Fruit fly (Drosophila melanogaster) whole organism, embryonic: ENCODE results near the gene CG3726.

Experiments
- Bteb2 ChIP-seq: fragments of 200-800 bp; sonication (Bioruptor generic); optimal IDR thresholded peaks from 2 replicates; lab custom pipeline; 2016; ENCODE audit warnings: missing biosample characterization, missing genetic modification characterization
- C15 ChIP-seq: fragments of 200-800 bp; sonication (Bioruptor generic); IDR thresholded peaks from 3 replicates; pipeline ENCODE4 v1.3.6; 2022; ENCODE audit warnings: missing biosample characterization, missing genetic modification characterization
- CG10267 ChIP-seq: fragments of 200-800 bp; sonication (Bioruptor generic); optimal IDR thresholded peaks from 2 replicates; lab custom pipeline; 2018; ENCODE audit warnings: missing biosample characterization, mild to moderate bottlenecking, missing genetic modification characterization, moderate library complexity
- CG10979 ChIP-seq: fragments of 200-800 bp; sonication (Bioruptor generic); optimal IDR thresholded peaks from 2 replicates; lab custom pipeline; 2018; ENCODE audit warnings: missing biosample characterization, mild to moderate bottlenecking, missing genetic modification characterization, moderate library complexity
- CG11695 ChIP-seq: fragments of 200-800 bp; sonication (Bioruptor generic); IDR thresholded peaks from 3 replicates; pipeline ENCODE4 v1.3.6; 2022; ENCODE audit warnings: missing biosample characterization, missing genetic modification characterization
- CG12769 ChIP-seq: fragments of 200-800 bp; sonication (Bioruptor generic); optimal IDR thresholded peaks from 2 replicates; lab custom pipeline; 2019; ENCODE audit warnings: missing biosample characterization, mild to moderate bottlenecking, missing genetic modification characterization, moderate library complexity
- CG13296 ChIP-seq: fragments of 200-800 bp; sonication (Bioruptor generic); optimal IDR thresholded peaks from 3 replicates; lab custom pipeline; 2018; ENCODE audit warnings: missing biosample characterization, mild to moderate bottlenecking, missing genetic modification characterization
- CG13624 ChIP-seq: fragments of 200-800 bp; sonication (Bioruptor generic); optimal IDR thresholded peaks from 2 replicates; lab custom pipeline; 2016; ENCODE audit warnings: missing biosample characterization, missing genetic modification characterization
- CG14667 ChIP-seq: fragments of 200-800 bp; sonication (Bioruptor generic); IDR thresholded peaks from 2 replicates; pipeline ENCODE4 v1.3.6; 2022; ENCODE audit warnings: missing biosample characterization, missing genetic modification characterization
- CG14710 ChIP-seq: fragments of 200-800 bp; sonication (Bioruptor generic); optimal IDR thresholded peaks from 3 replicates; lab custom pipeline; 2019; ENCODE audit warnings: missing biosample characterization, mild to moderate bottlenecking, missing genetic modification characterization, moderate library complexity
- CG17912 ChIP-seq: fragments of 200-800 bp; sonication (Bioruptor generic); optimal IDR thresholded peaks from 2 replicates; lab custom pipeline; 2018; ENCODE audit warnings: missing biosample characterization, mild to moderate bottlenecking, missing genetic modification characterization
- CG2120 ChIP-seq: fragments of 200-800 bp; sonication (Bioruptor generic); optimal IDR thresholded peaks from 3 replicates; lab custom pipeline; 2016; ENCODE audit warnings: missing biosample characterization, missing genetic modification characterization
- CG30403 ChIP-seq: fragments of 200-800 bp; sonication (Bioruptor generic); optimal IDR thresholded peaks from 3 replicates; lab custom pipeline; 2016; ENCODE audit warnings: missing biosample characterization, missing genetic modification characterization
- CG3995 ChIP-seq: fragments of 200-800 bp; sonication (Bioruptor generic); optimal IDR thresholded peaks from 3 replicates; lab custom pipeline; 2016; ENCODE audit warnings: missing biosample characterization, missing genetic modification characterization
- CG5180 ChIP-seq: fragments of 200-800 bp; sonication (Bioruptor generic); optimal IDR thresholded peaks from 3 replicates; lab custom pipeline; 2017; ENCODE audit warnings: missing biosample characterization, missing genetic modification characterization, mild to moderate bottlenecking, moderate library complexity, missing genetic modification reagents
- CG6175 ChIP-seq: fragments of 200-800 bp; sonication (Bioruptor generic); IDR thresholded peaks from 3 replicates; pipeline ENCODE4 v1.3.6; 2022; ENCODE audit warnings: missing biosample characterization, missing genetic modification characterization
- CG6689 ChIP-seq: fragments of 200-800 bp; sonication (Bioruptor generic); IDR thresholded peaks from 2 replicates; pipeline ENCODE4 v1.3.6; 2022; ENCODE audit warnings: missing biosample characterization, missing genetic modification characterization
- CG6765 ChIP-seq: fragments of 200-800 bp; sonication (Bioruptor generic); optimal IDR thresholded peaks from 3 replicates; lab custom pipeline; 2017; ENCODE audit warnings: missing biosample characterization, mild to moderate bottlenecking, missing genetic modification characterization
- CG9876 ChIP-seq: fragments of 200-800 bp; sonication (Bioruptor generic); optimal IDR thresholded peaks from 2 replicates; lab custom pipeline; 2016; ENCODE audit warnings: missing biosample characterization, missing genetic modification characterization
- CG9932 ChIP-seq: fragments of 200-800 bp; sonication (Bioruptor generic); IDR thresholded peaks from 2 replicates; pipeline ENCODE4 v1.3.6; 2022; ENCODE audit warnings: missing biosample characterization, missing genetic modification characterization
- CHES-1-like ChIP-seq: fragments of 200-800 bp; sonication (Bioruptor generic); optimal IDR thresholded peaks from 2 replicates; lab custom pipeline; 2016; ENCODE audit warnings: missing biosample characterization, missing genetic modification characterization
- CkIIα-i1 ChIP-seq: fragments of 200-800 bp; sonication (Bioruptor generic); IDR thresholded peaks from 2 replicates; pipeline ENCODE4 v1.3.6; 2022; ENCODE audit warnings: missing biosample characterization, missing genetic modification characterization
- D ChIP-seq, 2 experiments: fragments of 200-800 bp in 1 of 2; fragments of >200 bp in 1 of 2; sonication (Bioruptor generic) in 1 of 2; optimal IDR thresholded peaks; 2 replicates in 1 of 2; 3 replicates in 1 of 2; lab custom pipeline; 2017; ENCODE audit warnings: mild to moderate bottlenecking in 1 of 2, missing biosample characterization in 1 of 2, missing genetic modification characterization in 1 of 2, missing genetic modification reagents in 1 of 2
- Dbx ChIP-seq: fragments of 200-800 bp; sonication (Bioruptor generic); IDR thresholded peaks from 3 replicates; pipeline ENCODE4 v1.3.6; 2022; ENCODE audit warnings: missing biosample characterization, missing genetic modification characterization
- Dfd ChIP-seq, 2 experiments: fragments of >200 bp; optimal IDR thresholded peaks; 2 replicates each; lab custom pipeline; 2017; ENCODE audit warnings: missing biosample characterization in 2 of 2, missing genetic modification characterization in 2 of 2
- Dref ChIP-seq: fragments of 200-800 bp; sonication (Bioruptor generic); IDR thresholded peaks from 2 replicates; pipeline ENCODE4 v1.3.6; 2022; ENCODE audit warnings: missing biosample characterization, missing genetic modification characterization
- Drgx ChIP-seq: fragments of 200-800 bp; sonication (Bioruptor generic); IDR thresholded peaks from 2 replicates; pipeline ENCODE4 v1.3.6; 2022; ENCODE audit warnings: missing biosample characterization, missing genetic modification characterization
- Fer2 ChIP-seq: fragments of 200-800 bp; sonication (Bioruptor generic); optimal IDR thresholded peaks from 2 replicates; lab custom pipeline; 2018; ENCODE audit warnings: missing biosample characterization, mild to moderate bottlenecking, missing genetic modification characterization, moderate library complexity
- Gug ChIP-seq: fragments of 200-800 bp; sonication (Bioruptor generic); IDR thresholded peaks from 4 replicates; pipeline ENCODE4 v1.3.6; 2022; ENCODE audit warnings: missing biosample characterization, missing genetic modification characterization
- Spps ChIP-seq: fragments of 200-800 bp; sonication (Bioruptor generic); optimal IDR thresholded peaks from 2 replicates; lab custom pipeline; 2018; ENCODE audit warnings: missing biosample characterization, mild to moderate bottlenecking, missing genetic modification characterization
- ab ChIP-seq: fragments of 200-800 bp; sonication (Bioruptor generic); optimal IDR thresholded peaks from 2 replicates; lab custom pipeline; 2016; ENCODE audit warnings: missing biosample characterization, missing genetic modification characterization
- chif ChIP-seq, 2 experiments: fragments of 200-800 bp; sonication (Bioruptor generic); optimal IDR thresholded peaks; 3 replicates each; lab custom pipeline; 2016; ENCODE audit warnings: missing biosample characterization in 2 of 2, missing genetic modification characterization in 2 of 2
- ci ChIP-seq: fragments of 200-800 bp; sonication (Bioruptor generic); IDR thresholded peaks from 3 replicates; pipeline ENCODE4 v1.3.6; 2022; ENCODE audit warnings: missing biosample characterization, missing genetic modification characterization
- da ChIP-seq: fragments of 200-800 bp; sonication (Bioruptor generic); optimal IDR thresholded peaks from 2 replicates; lab custom pipeline; 2016; ENCODE audit warnings: missing biosample characterization, missing genetic modification characterization
- dmrt99B ChIP-seq: fragments of 200-800 bp; sonication (Bioruptor generic); optimal IDR thresholded peaks from 2 replicates; lab custom pipeline; 2018; ENCODE audit warnings: missing biosample characterization, mild to moderate bottlenecking, missing genetic modification characterization, moderate library complexity
- eve ChIP-seq, 2 experiments: fragments of >200 bp; optimal IDR thresholded peaks; 2 replicates each; lab custom pipeline; 2017; ENCODE audit warnings: missing biosample characterization in 2 of 2, missing genetic modification characterization in 2 of 2
- gem ChIP-seq: fragments of 200-800 bp; sonication (Bioruptor generic); optimal IDR thresholded peaks from 2 replicates; lab custom pipeline; 2019; ENCODE audit warnings: missing biosample characterization, mild to moderate bottlenecking, missing genetic modification characterization, moderate library complexity
- grau ChIP-seq: fragments of 200-800 bp; optimal IDR thresholded peaks from 3 replicates; lab custom pipeline; 2019; ENCODE audit warnings: missing biosample characterization, mild to moderate bottlenecking, missing genetic modification characterization, moderate library complexity
- hb ChIP-seq: fragments of 200-800 bp; sonication (Bioruptor generic); IDR thresholded peaks from 3 replicates; pipeline ENCODE4 v1.3.6; 2022; ENCODE audit warnings: missing biosample characterization, missing genetic modification characterization; ENCODE audit not compliant: partially characterized antibody
- jigr1 ChIP-seq: fragments of 200-800 bp; sonication (Bioruptor generic); IDR thresholded peaks from 3 replicates; pipeline ENCODE4 v1.3.6; 2022; ENCODE audit warnings: missing biosample characterization, missing genetic modification characterization
- mam ChIP-seq: fragments of 200-800 bp; sonication (Bioruptor generic); optimal IDR thresholded peaks from 3 replicates; lab custom pipeline; 2016; ENCODE audit warnings: missing biosample characterization, missing genetic modification characterization
- pfk ChIP-seq: fragments of 200-800 bp; sonication (Bioruptor generic); optimal IDR thresholded peaks from 2 replicates; lab custom pipeline; 2018; ENCODE audit warnings: missing biosample characterization, mild to moderate bottlenecking, missing genetic modification characterization, moderate library complexity
- prd ChIP-seq, 3 experiments: fragments of >200 bp in 2 of 3; fragments of 200-800 bp in 1 of 3; sonication (Bioruptor generic) in 1 of 3; optimal IDR thresholded peaks in 2 of 3; IDR thresholded peaks in 1 of 3; 2 replicates in 2 of 3; 3 replicates in 1 of 3; pipeline versions ENCODE4 v1.3.6 to Lab custom; 2017 to 2022; ENCODE audit warnings: missing biosample characterization in 1 of 3, missing genetic modification characterization in 1 of 3
- pum ChIP-seq: fragments of 200-800 bp; sonication (Bioruptor generic); optimal IDR thresholded peaks from 2 replicates; lab custom pipeline; 2016; ENCODE audit warnings: missing biosample characterization, missing genetic modification characterization
- row ChIP-seq: fragments of 200-800 bp; sonication (Bioruptor generic); IDR thresholded peaks from 3 replicates; pipeline ENCODE4 v1.3.6; 2022; ENCODE audit warnings: missing biosample characterization, missing genetic modification characterization
- run ChIP-seq: fragments of 200-800 bp; sonication (Bioruptor generic); optimal IDR thresholded peaks from 3 replicates; lab custom pipeline; 2018; ENCODE audit warnings: missing biosample characterization, mild to moderate bottlenecking, missing genetic modification characterization
- slbo ChIP-seq: fragments of 200-800 bp; sonication (Bioruptor generic); IDR thresholded peaks from 2 replicates; pipeline ENCODE4 v1.3.6; 2022; ENCODE audit warnings: missing biosample characterization, missing genetic modification characterization
- sna ChIP-seq: fragments of 200-800 bp; sonication (Bioruptor generic); IDR thresholded peaks from 2 replicates; pipeline ENCODE4 v1.3.6; 2022; ENCODE audit warnings: missing biosample characterization, missing genetic modification characterization; ENCODE audit not compliant: partially characterized antibody
- wek ChIP-seq: fragments of 200-800 bp; sonication (Bioruptor generic); optimal IDR thresholded peaks from 3 replicates; lab custom pipeline; 2018; ENCODE audit warnings: missing biosample characterization, mild to moderate bottlenecking, missing genetic modification characterization, moderate library complexity

The CG3726 gene

dm6 chrX:5932345-5932995, 15.6 kb downstream of the CG3726 start (continued):
- TF ChIP-seq CG30403: peak; percentile 37
- TF ChIP-seq CG14710 (tag; lab: Kevin White, UChicago): no peak
- peak; percentile 3 for TF ChIP-seq CG2120 (GFP tag; lab: Kevin White, UChicago)
- peak; percentile 82 for TF ChIP-seq Drgx
- no peak for TF ChIP-seq wek (GFP tag; lab: Kevin White, UChicago)
- peak; percentile 36; the same call in 1 of the 3 replicates for TF ChIP-seq ci (GFP tag; lab: Robert Waterston, UW)
- TF ChIP-seq row (GFP tag; lab: Robert Waterston, UW): peak; percentile 45; the same call in 2 of the 3 replicates
- no peak for TF ChIP-seq CG10979 (tag; lab: Kevin White, UChicago)
- no peak for TF ChIP-seq CG17912
- TF ChIP-seq run: no peak
- peak; percentile 14 for TF ChIP-seq CHES-1-like (GFP tag; lab: Kevin White, UChicago)
- peak; percentile 14 for TF ChIP-seq dmrt99B (tag; lab: Kevin White, UChicago)
- TF ChIP-seq Gug (GFP tag; lab: Robert Waterston, UW): 0 out of 4 replicates have a peak, but pooled peaks have one; percentile 19
- TF ChIP-seq CG9932 (GFP tag; lab: Robert Waterston, UW): 0 out of 2 replicates have a peak, but pooled peaks have one; percentile 13
- no peak for TF ChIP-seq da (GFP tag; lab: Kevin White, UChicago)
- TF ChIP-seq grau (tag; lab: Kevin White, UChicago): peak; percentile 47
- no peak for TF ChIP-seq CG13296 (GFP tag; lab: Kevin White, UChicago)
- no peak for TF ChIP-seq sna (GFP tag; lab: Robert Waterston, UW)
- TF ChIP-seq mam (GFP tag; lab: Kevin White, UChicago): no peak
- TF ChIP-seq Spps: no peak
- TF ChIP-seq C15 (GFP tag; lab: Robert Waterston, UW): no peak
- no peak for TF ChIP-seq prd (optimal IDR thresholded peaks at IDR 0.05; lab: Kevin White, UChicago)
- TF ChIP-seq prd (GFP tag; IDR thresholded peaks at IDR 0.05; lab: Robert Waterston, UW): peak; percentile 45; the same call in 1 of the 3 replicates
- TF ChIP-seq CG6689 (GFP tag; lab: Robert Waterston, UW): 0 out of 2 replicates have a peak, but pooled peaks have one; percentile 9
- no peak for TF ChIP-seq CkIIα-i1 (GFP tag; lab: Robert Waterston, UW)
- TF ChIP-seq gem: peak; percentile 21
- no peak for TF ChIP-seq Bteb2
- peak; percentile 10 for TF ChIP-seq CG12769 (tag; lab: Kevin White, UChicago)

dm6 chrX:5935072-5935738, 18.3 kb downstream of the CG3726 start:
- TF ChIP-seq CG6765 (no peak), CG11695 (GFP tag; lab: Robert Waterston, UW) (no peak), slbo (GFP tag; lab: Robert Waterston, UW) (no peak), chif (GFP tag; optimal IDR thresholded peaks at IDR 0.05; lab: Kevin White, UChicago) (no peak), CG3995 (GFP tag; lab: Kevin White, UChicago) (no peak), pfk (GFP tag; lab: Kevin White, UChicago) (no peak), Dbx (GFP tag; lab: Robert Waterston, UW) (no peak), CG9876 (GFP tag; lab: Kevin White, UChicago) (no peak), CG10267 (tag; lab: Kevin White, UChicago) (no peak), CG5180 (GFP tag; lab: Kevin White, UChicago) (no peak), pum (GFP tag; lab: Kevin White, UChicago) (no peak), eve (GFP tag; optimal IDR thresholded peaks at IDR 0.05; lab: Kevin White, UChicago) (no peak), CG14667 (GFP tag; lab: Robert Waterston, UW) (no peak), CG13624 (GFP tag; lab: Kevin White, UChicago) (no peak), D (optimal IDR thresholded peaks at IDR 0.05; lab: Kevin White, UChicago) (no peak), D (GFP tag; optimal IDR thresholded peaks at IDR 0.05; lab: Kevin White, UChicago) (no peak), Dref (GFP tag; lab: Robert Waterston, UW) (no peak), Dfd (GFP tag; optimal IDR thresholded peaks at IDR 0.05; lab: Kevin White, UChicago) (peak in 1 of 2 experiments; percentile 10), jigr1 (GFP tag; lab: Robert Waterston, UW) (no peak), CG6175 (GFP tag; lab: Robert Waterston, UW) (no peak), Fer2 (tag; lab: Kevin White, UChicago) (no peak), ab (GFP tag; lab: Kevin White, UChicago) (no peak), hb (GFP tag; lab: Robert Waterston, UW) (no peak)
